Worm (Caenorhabditis elegans) whole organism, midembryonic: ENCODE data around the gene srsx-16.

Experiments
- T22C8.4 ChIP-seq: fragments of 200-800 bp; sonication (Bioruptor generic); IDR thresholded peaks from 2 replicates; pipeline ENCODE4 v1.3.6; 2022; ENCODE audit warnings: missing genetic modification characterization, missing compliant biosample characterization
- cog-1 ChIP-seq: sonication (generic microtip); optimal IDR thresholded peaks from 2 replicates; lab custom pipeline; 2016; ENCODE audit warnings: missing genetic modification characterization, missing compliant biosample characterization
- flt-1 ChIP-seq: fragments of 200-800 bp; sonication (Bioruptor generic); IDR thresholded peaks from 2 replicates; pipeline ENCODE4 v1.3.6; 2022; ENCODE audit warnings: missing genetic modification characterization, missing compliant biosample characterization
- klf-2 ChIP-seq: fragments of 200-800 bp; sonication (Bioruptor generic); conservative IDR thresholded peaks from 2 replicates; pipeline ENCODE4 v1.3.6; 2022; ENCODE audit warnings: missing genetic modification reagents, missing genetic modification characterization, missing compliant biosample characterization
- med-1 ChIP-seq: sonication (generic microtip); optimal IDR thresholded peaks from 2 replicates; lab custom pipeline; 2017; ENCODE audit warnings: missing genetic modification characterization, mild to moderate bottlenecking, missing compliant biosample characterization, antibody characterized with exemption, missing genetic modification reagents; ENCODE audit not compliant: insufficient read depth
- ref-1 ChIP-seq: fragments of 200-800 bp; sonication (Bioruptor generic); conservative IDR thresholded peaks from 2 replicates; pipeline ENCODE4 v1.3.6; 2022; ENCODE audit warnings: missing genetic modification reagents, missing genetic modification characterization, missing compliant biosample characterization
- tab-1 ChIP-seq: fragments of 200-800 bp; sonication (Bioruptor generic); IDR thresholded peaks from 2 replicates; pipeline ENCODE4 v1.3.6; 2022; ENCODE audit warnings: missing genetic modification characterization, missing compliant biosample characterization
- ztf-23 ChIP-seq: fragments of 200-800 bp; sonication (Bioruptor generic); IDR thresholded peaks from 2 replicates; pipeline ENCODE4 v1.3.6; 2022; ENCODE audit warnings: missing genetic modification reagents, missing genetic modification characterization, missing compliant biosample characterization
- ztf-29 ChIP-seq: fragments of 200-800 bp; sonication (Bioruptor generic); IDR thresholded peaks from 2 replicates; pipeline ENCODE4 v1.3.6; 2022; ENCODE audit warnings: missing genetic modification reagents, missing genetic modification characterization, missing compliant biosample characterization

srsx-16 gene

ce11 chrIV:5605225-5605624 is 14.3 kb downstream of the srsx-16 start:
- TF ChIP-seq ref-1 (GFP tag; lab: Robert Waterston, UW) (no peak), ztf-29 (GFP tag; lab: Robert Waterston, UW) (no peak), klf-2 (GFP tag; lab: Robert Waterston, UW) (no peak), T22C8.4 (GFP tag; lab: Robert Waterston, UW) (no peak), med-1 (GFP tag; lab: Kevin White, UChicago) (no peak), ztf-23 (no peak), flt-1 (GFP tag; lab: Robert Waterston, UW) (no peak), tab-1 (GFP tag; lab: Robert Waterston, UW) (no peak), cog-1 (tag; lab: Kevin White, UChicago) (no peak)

ce11 chrIV:5604465-5604864 is 15.1 kb downstream of the srsx-16 start:
- TF ChIP-seq klf-2 (GFP tag; lab: Robert Waterston, UW) (no peak), tab-1 (GFP tag; lab: Robert Waterston, UW) (no peak), cog-1 (tag; lab: Kevin White, UChicago) (peak; percentile 47)

ce11 chrIV:5603321-5603720 is 16.2 kb downstream of the srsx-16 start:
- TF ChIP-seq T22C8.4 (GFP tag; lab: Robert Waterston, UW) (no peak), ztf-29 (GFP tag; lab: Robert Waterston, UW) (no peak), ref-1 (GFP tag; lab: Robert Waterston, UW) (no peak), cog-1 (tag; lab: Kevin White, UChicago) (no peak), ztf-23 (no peak), klf-2 (GFP tag; lab: Robert Waterston, UW) (no peak), med-1 (GFP tag; lab: Kevin White, UChicago) (no peak), flt-1 (GFP tag; lab: Robert Waterston, UW) (no peak), tab-1 (GFP tag; lab: Robert Waterston, UW) (no peak)

ce11 chrIV:5602415-5602814 is 17.1 kb downstream of the srsx-16 start:
- no peak for TF ChIP-seq ztf-23
- TF ChIP-seq med-1 (GFP tag; lab: Kevin White, UChicago) = no peak
- TF ChIP-seq tab-1 (GFP tag; lab: Robert Waterston, UW) = no peak
- TF ChIP-seq ref-1 (GFP tag; lab: Robert Waterston, UW) = no peak
- TF ChIP-seq ztf-29 (GFP tag; lab: Robert Waterston, UW) = no peak

ce11 chrIV:5600316-5600715 is 19.2 kb downstream of the srsx-16 start:
- TF ChIP-seq T22C8.4 (GFP tag; lab: Robert Waterston, UW) (no peak), cog-1 (tag; lab: Kevin White, UChicago) (peak; percentile 87), ztf-23 (peak; percentile 54; the same call in 1 of the 2 replicates), ztf-29 (GFP tag; lab: Robert Waterston, UW) (no peak), flt-1 (GFP tag; lab: Robert Waterston, UW) (peak; percentile 60; the same call in 1 of the 2 replicates), ref-1 (GFP tag; lab: Robert Waterston, UW) (no peak), klf-2 (GFP tag; lab: Robert Waterston, UW) (no peak), tab-1 (GFP tag; lab: Robert Waterston, UW) (no peak), med-1 (GFP tag; lab: Kevin White, UChicago) (no peak)

- TF ChIP-seq flt-1 (GFP tag; lab: Robert Waterston, UW) (no peak), ref-1 (GFP tag; lab: Robert Waterston, UW) (no peak), med-1 (GFP tag; lab: Kevin White, UChicago) (no peak), tab-1 (GFP tag; lab: Robert Waterston, UW) (no peak), T22C8.4 (GFP tag; lab: Robert Waterston, UW) (no peak), ztf-29 (GFP tag; lab: Robert Waterston, UW) (no peak), klf-2 (GFP tag; lab: Robert Waterston, UW) (no peak), ztf-23 (no peak), cog-1 (tag; lab: Kevin White, UChicago) (no peak)
Observed at ce11 chrIV:5598515-5599132, 20.9 kb downstream of the srsx-16 start.

- TF ChIP-seq T22C8.4 (GFP tag; lab: Robert Waterston, UW) (no peak), klf-2 (GFP tag; lab: Robert Waterston, UW) (no peak), ref-1 (GFP tag; lab: Robert Waterston, UW) (no peak), med-1 (GFP tag; lab: Kevin White, UChicago) (no peak), ztf-29 (GFP tag; lab: Robert Waterston, UW) (no peak), tab-1 (GFP tag; lab: Robert Waterston, UW) (no peak), cog-1 (tag; lab: Kevin White, UChicago) (no peak), flt-1 (GFP tag; lab: Robert Waterston, UW) (no peak), ztf-23 (no peak)
Observed at ce11 chrIV:5595567-5595966, 24.0 kb downstream of the srsx-16 start.

- TF ChIP-seq cog-1 (tag; lab: Kevin White, UChicago) (peak; percentile 31), klf-2 (GFP tag; lab: Robert Waterston, UW) (no peak)
Observed at ce11 chrIV:5593804-5594214, 25.7 kb downstream of the srsx-16 start.

- TF ChIP-seq tab-1 (GFP tag; lab: Robert Waterston, UW) = no peak
- no peak for TF ChIP-seq med-1 (GFP tag; lab: Kevin White, UChicago)
- no peak for TF ChIP-seq klf-2 (GFP tag; lab: Robert Waterston, UW)
- no peak for TF ChIP-seq ref-1 (GFP tag; lab: Robert Waterston, UW)
- no peak for TF ChIP-seq cog-1 (tag; lab: Kevin White, UChicago)
- no peak for TF ChIP-seq flt-1 (GFP tag; lab: Robert Waterston, UW)
- TF ChIP-seq ztf-29 (GFP tag; lab: Robert Waterston, UW) = no peak
- TF ChIP-seq ztf-23 = no peak
- no peak for TF ChIP-seq T22C8.4 (GFP tag; lab: Robert Waterston, UW)
Observed at ce11 chrIV:5592956-5593355, 26.6 kb downstream of the srsx-16 start.
